Worm (Caenorhabditis elegans) whole organism, late embryonic: ENCODE data around the gene ZK593.3.

Source experiments
- C08G9.2 ChIP-seq: sonication (generic microtip); optimal IDR thresholded peaks from 2 replicates; lab custom pipeline; 2016; ENCODE audit warnings: mild to moderate bottlenecking, missing genetic modification characterization, moderate library complexity, missing compliant biosample characterization
- C38D4.7 ChIP-seq: fragments of 200-800 bp; sonication (Bioruptor generic); optimal IDR thresholded peaks from 2 replicates; lab custom pipeline; 2018; ENCODE audit warnings: mild to moderate bottlenecking, missing genetic modification characterization, moderate library complexity, missing compliant biosample characterization
- F13H6.1 ChIP-seq: sonication (generic microtip); optimal IDR thresholded peaks from 2 replicates; lab custom pipeline; 2016; ENCODE audit warnings: missing genetic modification characterization, missing compliant biosample characterization
- K09A11.1 ChIP-seq: sonication (generic microtip); optimal IDR thresholded peaks from 2 replicates; lab custom pipeline; 2017; ENCODE audit warnings: antibody characterized with exemption, mild to moderate bottlenecking, missing genetic modification characterization, missing compliant biosample characterization; ENCODE audit not compliant: insufficient read depth
- T23F11.4 ChIP-seq: fragments of 200-800 bp; sonication (Bioruptor generic); optimal IDR thresholded peaks from 2 replicates; lab custom pipeline; 2018; ENCODE audit warnings: mild to moderate bottlenecking, missing genetic modification characterization, missing compliant biosample characterization
- ahr-1 ChIP-seq: sonication (generic microtip); optimal IDR thresholded peaks from 2 replicates; lab custom pipeline; 2016; ENCODE audit warnings: missing genetic modification characterization, missing compliant biosample characterization
- ceh-2 ChIP-seq: sonication (generic microtip); optimal IDR thresholded peaks from 2 replicates; lab custom pipeline; 2016; ENCODE audit warnings: missing genotype, missing genetic modification characterization, missing compliant biosample characterization
- ceh-30 ChIP-seq: fragments of 150-350 bp; optimal IDR thresholded peaks from 2 replicates; lab custom pipeline; 2014; ENCODE audit warnings: missing biosample characterization, missing genetic modification characterization
- ceh-45 ChIP-seq: fragments of 200-800 bp; sonication (Bioruptor generic); IDR thresholded peaks from 2 replicates; pipeline ENCODE4 v1.3.6; 2022; ENCODE audit warnings: missing genetic modification reagents, missing genetic modification characterization, missing compliant biosample characterization
- ceh-48 ChIP-seq: sonication (generic microtip); optimal IDR thresholded peaks from 2 replicates; lab custom pipeline; 2016; ENCODE audit warnings: missing genetic modification characterization, inconsistent platforms, missing compliant biosample characterization
- ceh-6 ChIP-seq: fragments of 200-800 bp; sonication (Bioruptor generic); optimal IDR thresholded peaks from 2 replicates; lab custom pipeline; 2018; ENCODE audit warnings: mild to moderate bottlenecking, missing genetic modification characterization, missing compliant biosample characterization
- ceh-9 ChIP-seq: sonication (generic microtip); optimal IDR thresholded peaks from 2 replicates; lab custom pipeline; 2016; ENCODE audit warnings: mild to moderate bottlenecking, missing genetic modification characterization, inconsistent platforms, missing compliant biosample characterization
- che-1 ChIP-seq: sonication (generic microtip); optimal IDR thresholded peaks from 2 replicates; lab custom pipeline; 2016; ENCODE audit warnings: mild to moderate bottlenecking, missing genetic modification characterization, missing compliant biosample characterization
- elt-4 ChIP-seq: sonication (generic microtip); optimal IDR thresholded peaks from 2 replicates; lab custom pipeline; 2016; ENCODE audit warnings: missing genetic modification characterization, missing compliant biosample characterization
- ets-4 ChIP-seq: sonication (generic microtip); optimal IDR thresholded peaks from 2 replicates; lab custom pipeline; 2016; ENCODE audit warnings: missing genetic modification characterization, missing compliant biosample characterization
- eyg-1 ChIP-seq: sonication (generic microtip); optimal IDR thresholded peaks from 2 replicates; lab custom pipeline; 2016; ENCODE audit warnings: missing genotype, missing genetic modification characterization, missing compliant biosample characterization
- fax-1 ChIP-seq: sonication (generic microtip); optimal IDR thresholded peaks from 2 replicates; lab custom pipeline; 2016; ENCODE audit warnings: missing genotype, missing genetic modification characterization, missing compliant biosample characterization
- fkh-10 ChIP-seq: fragments of 150-350 bp; optimal IDR thresholded peaks from 2 replicates; lab custom pipeline; 2014; ENCODE audit warnings: missing biosample characterization, missing genetic modification reagents, missing genetic modification characterization
- fkh-6 ChIP-seq: sonication (generic microtip); optimal IDR thresholded peaks from 2 replicates; lab custom pipeline; 2016; ENCODE audit warnings: missing genetic modification characterization, missing compliant biosample characterization
- hlh-15 ChIP-seq: sonication (generic microtip); optimal IDR thresholded peaks from 2 replicates; lab custom pipeline; 2016; ENCODE audit warnings: missing genetic modification characterization, missing compliant biosample characterization
- hlh-6 ChIP-seq: sonication (generic microtip); optimal IDR thresholded peaks from 2 replicates; lab custom pipeline; 2016; ENCODE audit warnings: missing genotype, missing genetic modification characterization, missing compliant biosample characterization
- lin-11 ChIP-seq: fragments of 200-800 bp; sonication (Bioruptor generic); optimal IDR thresholded peaks from 2 replicates; lab custom pipeline; 2018; ENCODE audit warnings: mild to moderate bottlenecking, missing genetic modification characterization, missing compliant biosample characterization
- mec-3 ChIP-seq: sonication (generic microtip); optimal IDR thresholded peaks from 2 replicates; lab custom pipeline; 2016; ENCODE audit warnings: borderline replicate concordance, missing genetic modification characterization, missing compliant biosample characterization
- nfya-1 ChIP-seq: sonication (generic microtip); optimal IDR thresholded peaks from 2 replicates; lab custom pipeline; 2017; ENCODE audit warnings: missing genetic modification characterization, mild to moderate bottlenecking, missing compliant biosample characterization, antibody characterized with exemption, moderate library complexity
- npax-4 ChIP-seq: sonication (generic microtip); optimal IDR thresholded peaks from 2 replicates; lab custom pipeline; 2016; ENCODE audit warnings: missing genetic modification characterization, missing compliant biosample characterization
- odd-2 ChIP-seq: sonication (generic microtip); optimal IDR thresholded peaks from 2 replicates; lab custom pipeline; 2017; ENCODE audit warnings: antibody characterized with exemption, mild to moderate bottlenecking, missing genetic modification characterization, missing compliant biosample characterization
- pat-9 ChIP-seq: fragments of 200-800 bp; sonication (Bioruptor generic); optimal IDR thresholded peaks from 2 replicates; lab custom pipeline; 2018; ENCODE audit warnings: mild to moderate bottlenecking, missing genetic modification characterization, moderate library complexity, missing compliant biosample characterization
- pha-4 ChIP-seq: fragments of 150-350 bp; optimal IDR thresholded peaks from 2 replicates; lab custom pipeline; 2018; ENCODE audit warnings: missing biosample characterization, missing genetic modification reagents, missing genetic modification characterization
- ref-2 ChIP-seq: sonication (generic microtip); optimal IDR thresholded peaks from 2 replicates; lab custom pipeline; 2016; ENCODE audit warnings: missing genetic modification characterization, missing compliant biosample characterization
- rnt-1 ChIP-seq: sonication (generic microtip); optimal IDR thresholded peaks from 2 replicates; lab custom pipeline; 2016; ENCODE audit warnings: missing genetic modification characterization, missing compliant biosample characterization
- sox-2 ChIP-seq: fragments of 200-800 bp; sonication (Bioruptor generic); IDR thresholded peaks from 2 replicates; pipeline ENCODE4 v1.3.6; 2022; ENCODE audit warnings: missing genetic modification reagents, missing genetic modification characterization, missing compliant biosample characterization
- syd-9 ChIP-seq: sonication (generic microtip); optimal IDR thresholded peaks from 2 replicates; lab custom pipeline; 2016; ENCODE audit warnings: mild to moderate bottlenecking, missing genetic modification characterization, moderate library complexity, missing compliant biosample characterization
- tbx-7 ChIP-seq: sonication (generic microtip); optimal IDR thresholded peaks from 2 replicates; lab custom pipeline; 2016; ENCODE audit warnings: missing genotype, missing genetic modification characterization, missing compliant biosample characterization
- ttx-3 ChIP-seq: sonication (generic microtip); optimal IDR thresholded peaks from 2 replicates; lab custom pipeline; 2016; ENCODE audit warnings: missing genetic modification reagents, missing genetic modification characterization, missing compliant biosample characterization
- unc-3 ChIP-seq, 2 experiments: fragments of 200-800 bp in 1 of 2; sonication (Bioruptor generic) in 1 of 2; sonication (generic microtip) in 1 of 2; conservative IDR thresholded peaks in 1 of 2; optimal IDR thresholded peaks in 1 of 2; 2 replicates each; pipeline versions ENCODE4 v1.3.6 to Lab custom; 2016 to 2022; ENCODE audit warnings: missing compliant biosample characterization in 2 of 2, missing genetic modification characterization in 2 of 2, missing genetic modification reagents in 1 of 2
- unc-86 ChIP-seq: sonication (generic microtip); optimal IDR thresholded peaks from 2 replicates; lab custom pipeline; 2016; ENCODE audit warnings: missing genetic modification characterization, missing compliant biosample characterization
- zip-5 ChIP-seq: sonication (generic microtip); optimal IDR thresholded peaks from 2 replicates; lab custom pipeline; 2016; ENCODE audit warnings: missing genetic modification characterization, missing compliant biosample characterization
- ztf-16 ChIP-seq: sonication (generic microtip); optimal IDR thresholded peaks from 2 replicates; lab custom pipeline; 2017; ENCODE audit warnings: missing genetic modification characterization, missing compliant biosample characterization

Gene ZK593.3

ce11 chrIV:10876844-10877243 lies 38.6 kb upstream of the ZK593.3 start, which contains the start of gene fipr-14:
Gene fipr-14 (plus strand): TSS chrIV:10877144.
- TF ChIP-seq pat-9 (tag; lab: Kevin White, UChicago) (no peak), che-1 (tag; lab: Kevin White, UChicago) (no peak), C08G9.2 (tag; lab: Kevin White, UChicago) (no peak), ttx-3 (no peak), odd-2 (tag; lab: Kevin White, UChicago) (no peak), ets-4 (tag; lab: Kevin White, UChicago) (no peak), tbx-7 (tag; lab: Kevin White, UChicago) (no peak), ceh-45 (GFP tag; lab: Robert Waterston, UW) (no peak), syd-9 (tag; lab: Kevin White, UChicago) (no peak), sox-2 (GFP tag; lab: Robert Waterston, UW) (no peak), T23F11.4 (GFP tag; lab: Kevin White, UChicago) (no peak), nfya-1 (tag; lab: Kevin White, UChicago) (no peak), ceh-9 (tag; lab: Kevin White, UChicago) (no peak), unc-3 (GFP tag; conservative IDR thresholded peaks at IDR 0.05; lab: Robert Waterston, UW) (no peak), unc-3 (tag; optimal IDR thresholded peaks at IDR 0.05; lab: Kevin White, UChicago) (no peak), ceh-48 (tag; lab: Kevin White, UChicago) (no peak), K09A11.1 (no peak), ztf-16 (tag; lab: Kevin White, UChicago) (no peak), fax-1 (tag; lab: Kevin White, UChicago) (no peak), ref-2 (tag; lab: Kevin White, UChicago) (no peak), lin-11 (no peak)
- TF ChIP-seq, all 69 proteins: peak for 0

DNA sequence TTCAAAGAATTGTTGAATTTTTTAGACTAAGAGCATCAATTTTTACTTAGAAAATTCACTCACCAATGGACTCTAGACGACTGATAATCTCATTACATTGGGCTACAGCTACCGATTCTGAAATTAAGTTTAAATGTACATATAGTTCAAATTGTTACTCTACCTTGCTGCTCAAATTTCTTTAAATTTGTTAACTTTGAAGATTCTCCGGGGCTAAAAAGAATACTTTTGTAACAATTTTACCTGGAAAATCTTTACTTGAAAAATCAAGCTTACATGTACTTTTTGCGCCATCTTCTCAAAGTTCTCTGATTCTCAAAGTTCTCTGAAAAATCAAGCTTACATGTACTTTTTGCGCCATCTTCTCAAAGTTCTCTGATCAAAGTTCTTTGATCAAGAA lies 35.9 kb upstream of the ZK593.3 start, which contains the start of gene sdz-13:
Gene sdz-13 (minus strand): TSS at position 101 of the 400 bp plus-strand sequence.
- TF ChIP-seq pha-4 (tag; lab: Kevin White, UChicago), result no peak
- no peak for TF ChIP-seq F13H6.1 (tag; lab: Kevin White, UChicago)
- no peak for TF ChIP-seq hlh-6 (tag; lab: Kevin White, UChicago)
- no peak for TF ChIP-seq mec-3 (tag; lab: Kevin White, UChicago)
- no peak for TF ChIP-seq rnt-1 (tag; lab: Kevin White, UChicago)
- no peak for TF ChIP-seq ceh-6 (GFP tag; lab: Kevin White, UChicago)
- TF ChIP-seq C08G9.2 (tag; lab: Kevin White, UChicago), result no peak
- no peak for TF ChIP-seq npax-4
- no peak for TF ChIP-seq fkh-6 (tag; lab: Kevin White, UChicago)
- TF ChIP-seq ahr-1, result no peak
- TF ChIP-seq ceh-30 (tag; lab: Kevin White, UChicago), result no peak
- no peak for TF ChIP-seq ztf-16 (tag; lab: Kevin White, UChicago)
- TF ChIP-seq ets-4 (tag; lab: Kevin White, UChicago), result no peak
- no peak for TF ChIP-seq C38D4.7 (GFP tag; lab: Kevin White, UChicago)
- no peak for TF ChIP-seq ceh-2 (tag; lab: Kevin White, UChicago)
- no peak for TF ChIP-seq hlh-15 (tag; lab: Kevin White, UChicago)
- no peak for TF ChIP-seq fkh-10 (GFP tag; lab: Kevin White, UChicago)
- no peak for TF ChIP-seq zip-5 (tag; lab: Kevin White, UChicago)
- no peak for TF ChIP-seq fax-1 (tag; lab: Kevin White, UChicago)
- no peak for TF ChIP-seq nfya-1 (tag; lab: Kevin White, UChicago)

DNA sequence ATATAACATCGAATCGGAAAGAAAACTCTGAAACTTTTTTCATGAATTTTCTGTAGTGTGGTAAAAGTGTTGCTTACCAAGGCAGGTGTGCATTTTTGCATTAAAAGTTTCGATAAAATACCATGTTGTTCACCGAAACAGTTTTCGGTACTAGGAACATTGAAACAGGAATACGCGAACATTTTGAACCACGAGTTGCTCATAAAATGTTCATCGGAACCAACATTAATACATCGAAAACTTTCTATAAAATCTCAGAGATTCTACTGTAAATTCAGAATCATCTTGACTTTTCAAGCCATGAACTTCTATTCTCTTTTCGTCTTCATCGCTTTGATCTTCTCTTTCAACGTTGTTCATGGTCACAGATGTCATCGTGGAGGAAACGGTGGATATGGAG lies 35.2 kb upstream of the ZK593.3 start, which contains the start of gene fipr-15:
Gene fipr-15 (plus strand): TSS at position 301 of the 400 bp plus-strand sequence.
- TF ChIP-seq elt-4 (tag; lab: Kevin White, UChicago) (no peak), unc-86 (no peak), unc-3 (GFP tag; conservative IDR thresholded peaks at IDR 0.05; lab: Robert Waterston, UW) (no peak), unc-3 (tag; optimal IDR thresholded peaks at IDR 0.05; lab: Kevin White, UChicago) (no peak), ref-2 (tag; lab: Kevin White, UChicago) (no peak), eyg-1 (tag; lab: Kevin White, UChicago) (no peak)
